Fruit fly (Drosophila melanogaster) whole organism, embryonic: ENCODE measurements around the gene Polr3F.
A peak's percentile ranks its signal among the peaks of the same experiment; 100 is the strongest.

ENCODE experiments used
- ATbp ChIP-seq: fragments of 200-800 bp; sonication (Bioruptor generic); optimal IDR thresholded peaks from 2 replicates; lab custom pipeline; 2017; ENCODE audit warnings: missing biosample characterization, mild to moderate bottlenecking, missing genetic modification characterization, missing genetic modification reagents
- Abd-B ChIP-seq: fragments of 200-800 bp; sonication (Bioruptor generic); optimal IDR thresholded peaks from 2 replicates; lab custom pipeline; 2018; ENCODE audit warnings: missing biosample characterization, mild to moderate bottlenecking, missing genetic modification characterization, moderate library complexity
- Aef1 ChIP-seq: fragments of 200-800 bp; sonication (Bioruptor generic); IDR thresholded peaks from 3 replicates; pipeline ENCODE4 v1.3.6; 2022; ENCODE audit warnings: missing biosample characterization, missing genetic modification characterization
- Asciz ChIP-seq: fragments of 200-800 bp; sonication (Bioruptor generic); optimal IDR thresholded peaks from 2 replicates; lab custom pipeline; 2017; ENCODE audit warnings: missing biosample characterization, mild to moderate bottlenecking, missing genetic modification characterization, missing genetic modification reagents
- CG11695 ChIP-seq: fragments of 200-800 bp; sonication (Bioruptor generic); IDR thresholded peaks from 3 replicates; pipeline ENCODE4 v1.3.6; 2022; ENCODE audit warnings: missing biosample characterization, missing genetic modification characterization
- CG11696 ChIP-seq: fragments of 200-800 bp; sonication (Bioruptor generic); IDR thresholded peaks from 2 replicates; pipeline ENCODE4 v1.3.6; 2022; ENCODE audit warnings: missing biosample characterization, missing genetic modification characterization
- CG13123 ChIP-seq: fragments of 200-800 bp; sonication (Bioruptor generic); optimal IDR thresholded peaks from 2 replicates; lab custom pipeline; 2016; ENCODE audit warnings: missing biosample characterization, missing genetic modification characterization
- CG13287 ChIP-seq: fragments of 200-800 bp; sonication (Bioruptor generic); IDR thresholded peaks from 2 replicates; pipeline ENCODE4 v1.3.6; 2022; ENCODE audit warnings: missing biosample characterization, missing genetic modification characterization; ENCODE audit not compliant: partially characterized antibody
- CG13424 ChIP-seq: fragments of 200-800 bp; sonication (Bioruptor generic); optimal IDR thresholded peaks from 2 replicates; lab custom pipeline; 2019; ENCODE audit warnings: missing biosample characterization, mild to moderate bottlenecking, missing genetic modification characterization, moderate library complexity
- CG1529 ChIP-seq: fragments of 200-800 bp; sonication (Bioruptor generic); optimal IDR thresholded peaks from 3 replicates; lab custom pipeline; 2018; ENCODE audit warnings: missing biosample characterization, missing genetic modification characterization
- CG15479 ChIP-seq: fragments of 200-800 bp; sonication (Bioruptor generic); optimal IDR thresholded peaks from 3 replicates; lab custom pipeline; 2019; ENCODE audit warnings: missing biosample characterization, mild to moderate bottlenecking, missing genetic modification characterization, moderate library complexity
- CG15601 ChIP-seq: fragments of 200-800 bp; sonication (Bioruptor generic); optimal IDR thresholded peaks from 3 replicates; lab custom pipeline; 2019; ENCODE audit warnings: missing biosample characterization, mild to moderate bottlenecking, missing genetic modification characterization, moderate library complexity
- CG1647 ChIP-seq: fragments of 200-800 bp; sonication (Bioruptor generic); optimal IDR thresholded peaks from 3 replicates; lab custom pipeline; 2016; ENCODE audit warnings: missing biosample characterization, missing genetic modification characterization
- CG17328 ChIP-seq: fragments of 200-800 bp; sonication (Bioruptor generic); IDR thresholded peaks from 2 replicates; pipeline ENCODE4 v1.3.6; 2022; ENCODE audit warnings: missing biosample characterization, missing genetic modification characterization
- CG1792 ChIP-seq: fragments of 200-800 bp; sonication (Bioruptor generic); optimal IDR thresholded peaks from 2 replicates; lab custom pipeline; 2016; ENCODE audit warnings: missing biosample characterization, missing genetic modification characterization
- CG34224 ChIP-seq: fragments of 200-800 bp; sonication (Bioruptor generic); IDR thresholded peaks from 3 replicates; pipeline ENCODE4 v1.3.6; 2022; ENCODE audit warnings: missing biosample characterization, missing genetic modification characterization; ENCODE audit not compliant: partially characterized antibody
- CG42726 ChIP-seq: fragments of 200-800 bp; sonication (Bioruptor generic); IDR thresholded peaks from 2 replicates; pipeline ENCODE4 v1.3.6; 2022; ENCODE audit warnings: missing biosample characterization, missing genetic modification characterization; ENCODE audit not compliant: partially characterized antibody
- CG4360 ChIP-seq: fragments of 200-800 bp; sonication (Bioruptor generic); IDR thresholded peaks from 2 replicates; pipeline ENCODE4 v1.3.6; 2022; ENCODE audit warnings: missing biosample characterization, missing genetic modification characterization
- CG4707 ChIP-seq: fragments of 200-800 bp; sonication (Bioruptor generic); optimal IDR thresholded peaks from 2 replicates; lab custom pipeline; 2018; ENCODE audit warnings: missing biosample characterization, mild to moderate bottlenecking, missing genetic modification characterization, moderate library complexity
- CG8765 ChIP-seq: fragments of 200-800 bp; sonication (Bioruptor generic); IDR thresholded peaks from 2 replicates; pipeline ENCODE4 v1.3.6; 2022; ENCODE audit warnings: missing biosample characterization, missing genetic modification characterization
- CHES-1-like ChIP-seq: fragments of 200-800 bp; sonication (Bioruptor generic); optimal IDR thresholded peaks from 2 replicates; lab custom pipeline; 2016; ENCODE audit warnings: missing biosample characterization, missing genetic modification characterization
- Dbx ChIP-seq: fragments of 200-800 bp; sonication (Bioruptor generic); IDR thresholded peaks from 3 replicates; pipeline ENCODE4 v1.3.6; 2022; ENCODE audit warnings: missing biosample characterization, missing genetic modification characterization
- Drgx ChIP-seq: fragments of 200-800 bp; sonication (Bioruptor generic); IDR thresholded peaks from 2 replicates; pipeline ENCODE4 v1.3.6; 2022; ENCODE audit warnings: missing biosample characterization, missing genetic modification characterization
- Hey ChIP-seq: fragments of 200-800 bp; sonication (Bioruptor generic); optimal IDR thresholded peaks from 3 replicates; lab custom pipeline; 2018; ENCODE audit warnings: missing biosample characterization, mild to moderate bottlenecking, missing genetic modification characterization
- Hmr ChIP-seq: fragments of 200-800 bp; sonication (Bioruptor generic); optimal IDR thresholded peaks from 3 replicates; lab custom pipeline; 2017; ENCODE audit warnings: mild to moderate bottlenecking, missing biosample characterization, missing genetic modification reagents, missing genetic modification characterization
- NfI ChIP-seq: fragments of 200-800 bp; sonication (Bioruptor generic); optimal IDR thresholded peaks from 3 replicates; lab custom pipeline; 2018; ENCODE audit warnings: missing biosample characterization, mild to moderate bottlenecking, missing genetic modification characterization, moderate library complexity
- Opbp ChIP-seq: fragments of 200-800 bp; sonication (Bioruptor generic); IDR thresholded peaks from 3 replicates; pipeline ENCODE4 v1.3.6; 2022; ENCODE audit warnings: missing biosample characterization, missing genetic modification characterization; ENCODE audit not compliant: partially characterized antibody
- Rx ChIP-seq: fragments of 200-800 bp; sonication (Bioruptor generic); IDR thresholded peaks from 2 replicates; pipeline ENCODE4 v1.3.6; 2022; ENCODE audit warnings: missing biosample characterization, missing genetic modification characterization
- Six4 ChIP-seq: fragments of 200-800 bp; sonication (Bioruptor generic); optimal IDR thresholded peaks from 2 replicates; lab custom pipeline; 2016; ENCODE audit warnings: missing biosample characterization, missing genetic modification characterization
- TFAM ChIP-seq: fragments of 200-800 bp; sonication (Bioruptor generic); optimal IDR thresholded peaks from 2 replicates; lab custom pipeline; 2017; ENCODE audit warnings: missing biosample characterization, missing genetic modification characterization, inconsistent platforms
- Usf ChIP-seq: fragments of 200-800 bp; sonication (Bioruptor generic); optimal IDR thresholded peaks from 2 replicates; lab custom pipeline; 2017; ENCODE audit warnings: missing genotype, missing biosample characterization, missing genetic modification characterization
- ara ChIP-seq: fragments of 200-800 bp; sonication (Bioruptor generic); IDR thresholded peaks from 2 replicates; pipeline ENCODE4 v1.3.6; 2022; ENCODE audit warnings: missing biosample characterization, missing genetic modification characterization
- cas ChIP-seq: fragments of 200-800 bp; sonication (Bioruptor generic); IDR thresholded peaks from 2 replicates; pipeline ENCODE4 v1.3.6; 2022; ENCODE audit warnings: missing biosample characterization, missing genetic modification characterization
- crp ChIP-seq, 2 experiments: fragments of 200-800 bp; sonication (Bioruptor generic); optimal IDR thresholded peaks; 2 replicates in 1 of 2; 3 replicates in 1 of 2; lab custom pipeline; 2017; ENCODE audit warnings: missing biosample characterization in 2 of 2, missing genetic modification characterization in 2 of 2, mild to moderate bottlenecking in 1 of 2, moderate library complexity in 1 of 2
- dpn ChIP-seq, 2 experiments: fragments of 200-800 bp; sonication (Bioruptor generic); optimal IDR thresholded peaks; 3 replicates each; lab custom pipeline; 2016; ENCODE audit warnings: missing biosample characterization in 2 of 2, missing genetic modification characterization in 2 of 2
- dysf ChIP-seq: fragments of 200-800 bp; sonication (Bioruptor generic); IDR thresholded peaks from 3 replicates; pipeline ENCODE4 v1.3.6; 2022; ENCODE audit warnings: missing biosample characterization, missing genetic modification characterization
- fd102C ChIP-seq: fragments of 200-800 bp; sonication (Bioruptor generic); optimal IDR thresholded peaks from 2 replicates; lab custom pipeline; 2018; ENCODE audit warnings: missing biosample characterization, mild to moderate bottlenecking, missing genetic modification characterization, moderate library complexity
- gfzf ChIP-seq: fragments of 200-800 bp; sonication (Bioruptor generic); optimal IDR thresholded peaks from 2 replicates; lab custom pipeline; 2016; ENCODE audit warnings: missing biosample characterization, mild to moderate bottlenecking, missing genetic modification characterization, moderate library complexity
- h ChIP-seq: fragments of >200 bp; optimal IDR thresholded peaks from 2 replicates; lab custom pipeline; 2017
- inv ChIP-seq: fragments of 200-800 bp; sonication (Bioruptor generic); IDR thresholded peaks from 2 replicates; pipeline ENCODE4 v1.3.6; 2022; ENCODE audit warnings: missing biosample characterization, missing genetic modification characterization; ENCODE audit not compliant: partially characterized antibody
- knrl ChIP-seq: fragments of 200-800 bp; sonication (Bioruptor generic); IDR thresholded peaks from 3 replicates; pipeline ENCODE4 v1.3.6; 2022; ENCODE audit warnings: missing biosample characterization, missing genetic modification characterization; ENCODE audit not compliant: partially characterized antibody
- nerfin-2 ChIP-seq: fragments of 200-800 bp; sonication (Bioruptor generic); IDR thresholded peaks from 2 replicates; pipeline ENCODE4 v1.3.6; 2022; ENCODE audit warnings: missing biosample characterization, missing genetic modification characterization; ENCODE audit not compliant: partially characterized antibody
- pho ChIP-seq: fragments of 200-800 bp; sonication (Bioruptor generic); optimal IDR thresholded peaks from 2 replicates; lab custom pipeline; 2016; ENCODE audit warnings: missing biosample characterization, missing genetic modification characterization
- repo ChIP-seq: fragments of 200-800 bp; sonication (Bioruptor generic); optimal IDR thresholded peaks from 2 replicates; lab custom pipeline; 2016; ENCODE audit warnings: missing biosample characterization, missing genetic modification characterization
- sob ChIP-seq: fragments of 200-800 bp; sonication (Bioruptor generic); IDR thresholded peaks from 2 replicates; pipeline ENCODE4 v1.3.6; 2022; ENCODE audit warnings: missing biosample characterization, missing genetic modification characterization
- sqz ChIP-seq: fragments of 200-800 bp; sonication (Bioruptor generic); optimal IDR thresholded peaks from 3 replicates; lab custom pipeline; 2018; ENCODE audit warnings: missing biosample characterization, mild to moderate bottlenecking, missing genetic modification characterization
- ttk ChIP-seq: fragments of 200-800 bp; sonication (Bioruptor generic); IDR thresholded peaks from 2 replicates; pipeline ENCODE4 v2.1.2; 2022; ENCODE audit warnings: missing biosample characterization, missing genetic modification characterization
- wor ChIP-seq: fragments of 200-800 bp; sonication (Bioruptor generic); IDR thresholded peaks from 2 replicates; pipeline ENCODE4 v1.3.6; 2022; ENCODE audit warnings: missing biosample characterization, missing genetic modification characterization

Polr3F gene

dm6 chr3R:22356464-22357410 lies 10.4 kb downstream of the Polr3F start, which contains the start of gene Sar1 (continued):
- peak; percentile 25 for TF ChIP-seq CG13424 (tag; lab: Kevin White, UChicago)
- TF ChIP-seq pho (GFP tag; lab: Kevin White, UChicago), result peak; percentile 72
- no peak for TF ChIP-seq Drgx (GFP tag; lab: Robert Waterston, UW)
- 0 out of 3 replicates have a peak, but pooled peaks have one; percentile 7 for TF ChIP-seq CG11695 (GFP tag; lab: Robert Waterston, UW)
- no peak for TF ChIP-seq Asciz
- no peak for TF ChIP-seq ttk (GFP tag; lab: Robert Waterston, UW)
- TF ChIP-seq CG1792, result peak; percentile 35
- TF ChIP-seq dysf (GFP tag; lab: Robert Waterston, UW), result no peak
- TF ChIP-seq CG17328 (GFP tag; lab: Robert Waterston, UW), result no peak
- peak; percentile 99 for TF ChIP-seq gfzf (GFP tag; lab: Kevin White, UChicago)
- no peak for TF ChIP-seq TFAM (GFP tag; lab: Kevin White, UChicago)
- peak; percentile 98 for TF ChIP-seq CG13287 (GFP tag; lab: Robert Waterston, UW)
- TF ChIP-seq crp (GFP tag; optimal IDR thresholded peaks at IDR 0.05; lab: Kevin White, UChicago), result peak in 1 of 2 experiments; percentile 26
- peak; percentile 74; the same call in 2 of the 3 replicates for TF ChIP-seq Dbx (GFP tag; lab: Robert Waterston, UW)
- no peak for TF ChIP-seq CG1647 (GFP tag; lab: Kevin White, UChicago)
- peak; percentile 59; the same call in 1 of the 2 replicates for TF ChIP-seq nerfin-2 (GFP tag; lab: Robert Waterston, UW)
- no peak for TF ChIP-seq ara (GFP tag; lab: Robert Waterston, UW)
- TF ChIP-seq Hey (tag; lab: Kevin White, UChicago), result no peak
- TF ChIP-seq CG42726 (GFP tag; lab: Robert Waterston, UW), result peak; percentile 96
- no peak for TF ChIP-seq ATbp (GFP tag; lab: Kevin White, UChicago)
- no peak for TF ChIP-seq CG15479
- peak; percentile 88 for TF ChIP-seq CG34224 (GFP tag; lab: Robert Waterston, UW)
- no peak for TF ChIP-seq Six4 (GFP tag; lab: Kevin White, UChicago)
- peak; percentile 57; the same call in 1 of the 2 replicates for TF ChIP-seq sob
- TF ChIP-seq knrl (GFP tag; lab: Robert Waterston, UW), result peak; percentile 95
- no peak for TF ChIP-seq Usf
- TF ChIP-seq dpn (GFP tag; optimal IDR thresholded peaks at IDR 0.05; lab: Kevin White, UChicago), result peak; percentile 19 to 55
- peak; percentile 91 for TF ChIP-seq sqz (GFP tag; lab: Kevin White, UChicago)
- peak; percentile 14 for TF ChIP-seq repo
- TF ChIP-seq CG4360 (GFP tag; lab: Robert Waterston, UW), result no peak
- TF ChIP-seq CG1529 (GFP tag; lab: Kevin White, UChicago), result no peak
- TF ChIP-seq CHES-1-like, result peak; percentile 62
- peak; percentile 97 for TF ChIP-seq Opbp (GFP tag; lab: Robert Waterston, UW)
- no peak for TF ChIP-seq wor (GFP tag; lab: Robert Waterston, UW)
- TF ChIP-seq Hmr (GFP tag; lab: Kevin White, UChicago), result peak; percentile 86
- TF ChIP-seq inv (GFP tag; lab: Robert Waterston, UW), result peak; percentile 89
- TF ChIP-seq Rx, result no peak
- peak; percentile 33; the same call in 1 of the 2 replicates for TF ChIP-seq CG8765
- TF ChIP-seq fd102C (GFP tag; lab: Kevin White, UChicago), result no peak
- TF ChIP-seq CG13123, result no peak
- no peak for TF ChIP-seq CG11696 (GFP tag; lab: Robert Waterston, UW)
- TF ChIP-seq cas (GFP tag; lab: Robert Waterston, UW), result no peak
- no peak for TF ChIP-seq h (lab: Kevin White, UChicago)
- no peak for TF ChIP-seq Aef1 (GFP tag; lab: Robert Waterston, UW)
- peak; percentile 66 for TF ChIP-seq CG15601 (tag; lab: Kevin White, UChicago)
- TF ChIP-seq Abd-B (GFP tag; lab: Kevin White, UChicago), result peak; percentile 42
- TF ChIP-seq CG4707, result no peak
- TF ChIP-seq NfI (GFP tag; lab: Kevin White, UChicago), result no peak
